Fruit fly (Drosophila melanogaster) whole organism, embryonic: ENCODE data around the gene dob.

Experiments
- ATbp ChIP-seq: fragments of 200-800 bp; sonication (Bioruptor generic); optimal IDR thresholded peaks from 2 replicates; lab custom pipeline; 2017; ENCODE audit warnings: missing biosample characterization, mild to moderate bottlenecking, missing genetic modification characterization, missing genetic modification reagents
- Antp ChIP-seq: fragments of 200-800 bp; sonication (Bioruptor generic); optimal IDR thresholded peaks from 3 replicates; lab custom pipeline; 2016; ENCODE audit warnings: missing biosample characterization, missing genetic modification characterization
- Bgb ChIP-seq: fragments of 200-800 bp; sonication (Bioruptor generic); IDR thresholded peaks from 2 replicates; pipeline ENCODE4 v1.3.6; 2022; ENCODE audit warnings: missing biosample characterization, missing genetic modification characterization; ENCODE audit not compliant: partially characterized antibody
- CG11247 ChIP-seq: fragments of 200-800 bp; sonication (Bioruptor generic); IDR thresholded peaks from 2 replicates; pipeline ENCODE4 v1.3.6; 2022; ENCODE audit warnings: missing biosample characterization, missing genetic modification characterization
- CG12769 ChIP-seq: fragments of 200-800 bp; sonication (Bioruptor generic); optimal IDR thresholded peaks from 2 replicates; lab custom pipeline; 2019; ENCODE audit warnings: missing biosample characterization, mild to moderate bottlenecking, missing genetic modification characterization, moderate library complexity
- CG13296 ChIP-seq: fragments of 200-800 bp; sonication (Bioruptor generic); optimal IDR thresholded peaks from 3 replicates; lab custom pipeline; 2018; ENCODE audit warnings: missing biosample characterization, mild to moderate bottlenecking, missing genetic modification characterization
- CG15269 ChIP-seq: fragments of 200-800 bp; sonication (Bioruptor generic); optimal IDR thresholded peaks from 2 replicates; lab custom pipeline; 2018; ENCODE audit warnings: missing biosample characterization, mild to moderate bottlenecking, missing genetic modification characterization, moderate library complexity
- CG15514 ChIP-seq: fragments of 200-800 bp; sonication (Bioruptor generic); optimal IDR thresholded peaks from 3 replicates; lab custom pipeline; 2017; ENCODE audit warnings: missing biosample characterization, missing genetic modification characterization, mild to moderate bottlenecking, moderate library complexity, missing genetic modification reagents
- CG18619 ChIP-seq: fragments of 200-800 bp; sonication (Bioruptor generic); optimal IDR thresholded peaks from 3 replicates; lab custom pipeline; 2017; ENCODE audit warnings: missing biosample characterization, mild to moderate bottlenecking, missing genetic modification characterization
- CG31388 ChIP-seq: fragments of 200-800 bp; sonication (Bioruptor generic); optimal IDR thresholded peaks from 2 replicates; lab custom pipeline; 2016; ENCODE audit warnings: missing biosample characterization, missing genetic modification characterization
- CG32532 ChIP-seq: fragments of 200-800 bp; sonication (Bioruptor generic); IDR thresholded peaks from 2 replicates; pipeline ENCODE4 v1.3.6; 2022; ENCODE audit warnings: missing biosample characterization, missing genetic modification characterization
- CG33557 ChIP-seq: fragments of 200-800 bp; sonication (Bioruptor generic); optimal IDR thresholded peaks from 2 replicates; lab custom pipeline; 2019; ENCODE audit warnings: missing biosample characterization, mild to moderate bottlenecking, missing genetic modification characterization, moderate library complexity
- CG34422 ChIP-seq: fragments of 200-800 bp; sonication (Bioruptor generic); IDR thresholded peaks from 3 replicates; pipeline ENCODE4 v1.3.6; 2022; ENCODE audit warnings: missing biosample characterization, missing genetic modification characterization
- CG4328 ChIP-seq: fragments of 200-800 bp; sonication (Bioruptor generic); optimal IDR thresholded peaks from 3 replicates; lab custom pipeline; 2017; ENCODE audit warnings: missing biosample characterization, missing genetic modification reagents, missing genetic modification characterization
- CG4730 ChIP-seq: fragments of 200-800 bp; sonication (Bioruptor generic); IDR thresholded peaks from 2 replicates; pipeline ENCODE4 v1.3.6; 2022; ENCODE audit warnings: missing biosample characterization, missing genetic modification characterization
- CG7357 ChIP-seq: fragments of 200-800 bp; sonication (Bioruptor generic); IDR thresholded peaks from 3 replicates; pipeline ENCODE4 v1.3.6; 2022; ENCODE audit warnings: missing biosample characterization, missing genetic modification characterization
- CG9215 ChIP-seq: fragments of 200-800 bp; sonication (Bioruptor generic); IDR thresholded peaks from 2 replicates; pipeline ENCODE4 v1.3.6; 2022; ENCODE audit warnings: missing biosample characterization, missing genetic modification characterization
- D19B ChIP-seq: fragments of 200-800 bp; sonication (Bioruptor generic); optimal IDR thresholded peaks from 2 replicates; lab custom pipeline; 2017; ENCODE audit warnings: missing biosample characterization, mild to moderate bottlenecking, missing genetic modification characterization
- Dip3 ChIP-seq: fragments of 200-800 bp; sonication (Bioruptor generic); optimal IDR thresholded peaks from 3 replicates; lab custom pipeline; 2016; ENCODE audit warnings: missing biosample characterization, missing genetic modification characterization
- Drgx ChIP-seq: fragments of 200-800 bp; sonication (Bioruptor generic); IDR thresholded peaks from 2 replicates; pipeline ENCODE4 v1.3.6; 2022; ENCODE audit warnings: missing biosample characterization, missing genetic modification characterization
- HHEX ChIP-seq: fragments of 200-800 bp; sonication (Bioruptor generic); optimal IDR thresholded peaks from 3 replicates; lab custom pipeline; 2017; ENCODE audit warnings: missing biosample characterization, mild to moderate bottlenecking, missing genetic modification characterization, missing genetic modification reagents
- HLHmδ ChIP-seq: fragments of 200-800 bp; sonication (Bioruptor generic); optimal IDR thresholded peaks from 2 replicates; lab custom pipeline; 2018; ENCODE audit warnings: missing biosample characterization, mild to moderate bottlenecking, missing genetic modification characterization, moderate library complexity
- Hmx ChIP-seq: fragments of 200-800 bp; sonication (Bioruptor generic); optimal IDR thresholded peaks from 2 replicates; lab custom pipeline; 2016; ENCODE audit warnings: missing biosample characterization, missing genetic modification characterization
- Hr3 ChIP-seq: fragments of 200-800 bp; sonication (Bioruptor generic); optimal IDR thresholded peaks from 3 replicates; lab custom pipeline; 2016; ENCODE audit warnings: missing biosample characterization, missing genetic modification characterization
- NFAT ChIP-seq: fragments of 200-800 bp; sonication (Bioruptor generic); IDR thresholded peaks from 2 replicates; pipeline ENCODE4 v1.3.6; 2022; ENCODE audit warnings: missing biosample characterization, missing genetic modification characterization
- Pdp1 ChIP-seq, 2 experiments: fragments of 200-800 bp; sonication (Bioruptor generic); optimal IDR thresholded peaks; 3 replicates each; lab custom pipeline; 2016; ENCODE audit warnings: missing biosample characterization in 2 of 2, missing genetic modification characterization in 2 of 2, mild to moderate bottlenecking in 1 of 2, moderate library complexity in 1 of 2
- Trl ChIP-seq, 3 experiments: fragments of >200 bp in 2 of 3; fragments of 200-800 bp in 1 of 3; sonication (Bioruptor generic) in 1 of 3; optimal IDR thresholded peaks; 2 replicates in 1 of 3; 3 replicates in 2 of 3; lab custom pipeline; 2016 to 2017; ENCODE audit warnings: missing biosample characterization in 1 of 3, missing genetic modification characterization in 1 of 3
- Vsx1 ChIP-seq: fragments of 200-800 bp; sonication (Bioruptor generic); optimal IDR thresholded peaks from 2 replicates; lab custom pipeline; 2017; ENCODE audit warnings: missing biosample characterization, mild to moderate bottlenecking, missing genetic modification characterization, missing genetic modification reagents
- Xrp1 ChIP-seq: fragments of 200-800 bp; sonication (Bioruptor generic); IDR thresholded peaks from 2 replicates; pipeline ENCODE4 v1.3.6; 2022; ENCODE audit warnings: missing biosample characterization, missing genetic modification characterization
- abd-A ChIP-seq: fragments of 200-800 bp; sonication (Bioruptor generic); optimal IDR thresholded peaks from 3 replicates; lab custom pipeline; 2019; ENCODE audit warnings: missing biosample characterization, mild to moderate bottlenecking, missing genetic modification characterization, moderate library complexity
- ac ChIP-seq: fragments of 200-800 bp; sonication (Bioruptor generic); optimal IDR thresholded peaks from 3 replicates; lab custom pipeline; 2017; ENCODE audit warnings: missing biosample characterization, mild to moderate bottlenecking, missing genetic modification characterization
- bbx ChIP-seq: fragments of 200-800 bp; sonication (Bioruptor generic); IDR thresholded peaks from 2 replicates; pipeline ENCODE4 v1.3.6; 2022; ENCODE audit warnings: missing biosample characterization, missing genetic modification characterization; ENCODE audit not compliant: partially characterized antibody
- ci ChIP-seq: fragments of 200-800 bp; sonication (Bioruptor generic); IDR thresholded peaks from 3 replicates; pipeline ENCODE4 v1.3.6; 2022; ENCODE audit warnings: missing biosample characterization, missing genetic modification characterization
- cwo ChIP-seq: fragments of 200-800 bp; sonication (Bioruptor generic); optimal IDR thresholded peaks from 3 replicates; lab custom pipeline; 2017; ENCODE audit warnings: missing biosample characterization, missing genetic modification characterization, mild to moderate bottlenecking, moderate library complexity, missing genetic modification reagents
- ems ChIP-seq: fragments of 200-800 bp; sonication (Bioruptor generic); optimal IDR thresholded peaks from 3 replicates; lab custom pipeline; 2016; ENCODE audit warnings: missing biosample characterization, missing genetic modification characterization
- ftz-f1 ChIP-seq: fragments of 200-800 bp; sonication (Bioruptor generic); optimal IDR thresholded peaks from 2 replicates; lab custom pipeline; 2016; ENCODE audit warnings: missing biosample characterization, missing genetic modification characterization
- grau ChIP-seq: fragments of 200-800 bp; optimal IDR thresholded peaks from 3 replicates; lab custom pipeline; 2019; ENCODE audit warnings: missing biosample characterization, mild to moderate bottlenecking, missing genetic modification characterization, moderate library complexity
- knrl ChIP-seq: fragments of 200-800 bp; sonication (Bioruptor generic); IDR thresholded peaks from 3 replicates; pipeline ENCODE4 v1.3.6; 2022; ENCODE audit warnings: missing biosample characterization, missing genetic modification characterization; ENCODE audit not compliant: partially characterized antibody
- lab ChIP-seq: fragments of 200-800 bp; sonication (Bioruptor generic); optimal IDR thresholded peaks from 3 replicates; lab custom pipeline; 2017; ENCODE audit warnings: missing biosample characterization, missing genetic modification characterization, mild to moderate bottlenecking, moderate library complexity, missing genetic modification reagents
- nom ChIP-seq: fragments of 200-800 bp; sonication (Bioruptor generic); optimal IDR thresholded peaks from 2 replicates; lab custom pipeline; 2017; ENCODE audit warnings: missing biosample characterization, missing genetic modification characterization, mild to moderate bottlenecking, moderate library complexity, missing genetic modification reagents
- oc ChIP-seq: fragments of 200-800 bp; sonication (Bioruptor generic); optimal IDR thresholded peaks from 2 replicates; lab custom pipeline; 2018; ENCODE audit warnings: missing biosample characterization, mild to moderate bottlenecking, missing genetic modification characterization, moderate library complexity
- pfk ChIP-seq: fragments of 200-800 bp; sonication (Bioruptor generic); optimal IDR thresholded peaks from 2 replicates; lab custom pipeline; 2018; ENCODE audit warnings: missing biosample characterization, mild to moderate bottlenecking, missing genetic modification characterization, moderate library complexity
- repo ChIP-seq: fragments of 200-800 bp; sonication (Bioruptor generic); optimal IDR thresholded peaks from 2 replicates; lab custom pipeline; 2016; ENCODE audit warnings: missing biosample characterization, missing genetic modification characterization
- sens ChIP-seq: fragments of 200-800 bp; sonication (Bioruptor generic); peaks from one replicate; lab custom pipeline; 2016; ENCODE audit warnings: missing biosample characterization, missing genetic modification characterization
- sug ChIP-seq: fragments of 200-800 bp; optimal IDR thresholded peaks from 2 replicates; lab custom pipeline; 2019; ENCODE audit warnings: missing biosample characterization, mild to moderate bottlenecking, missing genetic modification characterization, moderate library complexity
- zfh2 ChIP-seq: fragments of 200-800 bp; sonication (Bioruptor generic); optimal IDR thresholded peaks from 2 replicates; lab custom pipeline; 2016; ENCODE audit warnings: missing biosample characterization, missing genetic modification characterization

Gene dob

DNA sequence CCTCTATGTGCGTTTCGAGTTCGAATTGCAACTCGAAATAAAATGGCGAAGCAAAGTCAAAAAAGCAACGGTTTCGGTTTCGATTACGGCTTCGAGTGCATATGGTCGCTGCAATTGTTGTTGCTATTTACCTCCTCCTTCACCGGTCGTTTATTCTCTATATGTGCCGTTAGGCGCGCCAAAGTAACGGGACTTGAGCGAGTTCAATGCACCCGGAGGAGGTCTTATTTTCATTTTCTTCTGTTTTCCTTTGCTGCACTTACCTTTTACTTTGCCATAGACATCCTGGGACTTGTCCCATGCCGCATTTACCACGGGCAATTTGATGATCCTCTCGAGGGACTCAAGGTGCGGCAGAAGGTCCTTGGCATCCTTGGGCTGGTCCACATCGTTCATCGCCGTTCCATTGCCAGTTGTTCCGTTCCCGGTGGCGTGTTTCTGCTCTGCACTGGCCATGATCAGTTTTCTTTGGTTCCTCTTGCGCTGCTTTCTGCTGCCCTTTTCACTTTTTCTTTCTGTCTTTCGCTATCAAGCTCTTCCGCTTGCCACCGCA, 8.8 kb downstream of the dob start:
- no peak for TF ChIP-seq CG7357 (GFP tag; lab: Robert Waterston, UW)
- TF ChIP-seq Vsx1 (GFP tag; lab: Kevin White, UChicago) = no peak
- TF ChIP-seq pfk (GFP tag; lab: Kevin White, UChicago) = peak; percentile 84
- no peak for TF ChIP-seq Antp (GFP tag; lab: Kevin White, UChicago)

DNA sequence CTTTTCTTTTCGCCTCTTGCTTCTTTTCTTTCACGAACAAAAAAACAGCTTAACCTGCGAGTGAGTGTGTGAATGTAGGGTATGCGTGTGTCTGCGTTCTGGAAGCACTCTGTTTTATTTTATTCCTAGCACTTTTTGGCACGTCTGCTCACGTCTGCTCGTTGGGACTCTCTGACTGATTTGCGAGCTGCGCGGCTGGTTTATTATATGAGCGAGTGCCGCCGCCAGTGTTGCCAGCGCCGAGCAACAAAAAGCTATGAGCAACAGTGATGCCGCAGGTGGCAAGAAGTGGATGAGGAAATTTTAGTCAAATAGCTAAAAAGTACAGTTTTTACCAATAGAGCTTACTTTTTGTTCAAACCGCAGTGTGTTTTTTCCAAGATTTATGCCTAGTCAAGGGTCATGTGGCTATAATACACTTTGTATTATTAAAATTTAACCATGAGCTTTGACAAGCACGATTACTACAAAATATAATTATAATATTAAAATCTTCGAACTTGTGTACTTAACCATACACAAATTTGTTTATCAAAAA, 9.3 kb downstream of the dob start, which contains the start of gene Lsd-2:
Lsd-2 (minus strand) TSS at position 183 of the 538 bp plus-strand sequence.
- TF ChIP-seq ci (GFP tag; lab: Robert Waterston, UW) (peak; percentile 75), bbx (peak; percentile 60; the same call in 1 of the 2 replicates), CG15514 (GFP tag; lab: Kevin White, UChicago) (peak; percentile 47), knrl (no peak), CG33557 (GFP tag; lab: Kevin White, UChicago) (no peak), cwo (peak; percentile 1), Hr3 (GFP tag; lab: Kevin White, UChicago) (no peak), oc (peak; percentile 38), sug (tag; lab: Kevin White, UChicago) (peak; percentile 29), Dip3 (GFP tag; lab: Kevin White, UChicago) (peak; percentile 28), ems (GFP tag; lab: Kevin White, UChicago) (peak; percentile 37), NFAT (GFP tag; lab: Robert Waterston, UW) (peak; percentile 48; the same call in 1 of the 2 replicates), lab (GFP tag; lab: Kevin White, UChicago) (peak; percentile 63), CG34422 (GFP tag; lab: Robert Waterston, UW) (0 out of 3 replicates have a peak, but pooled peaks have one; percentile 47), ftz-f1 (GFP tag; lab: Kevin White, UChicago) (peak; percentile 27), CG13296 (GFP tag; lab: Kevin White, UChicago) (no peak), grau (tag; lab: Kevin White, UChicago) (peak; percentile 33), HHEX (peak; percentile 24), CG31388 (GFP tag; lab: Kevin White, UChicago) (no peak), Pdp1 (GFP tag; optimal IDR thresholded peaks at IDR 0.05; lab: Kevin White, UChicago) (peak in 1 of 2 experiments; percentile 44), ATbp (GFP tag; lab: Kevin White, UChicago) (no peak), HLHmδ (no peak), Bgb (GFP tag; lab: Robert Waterston, UW) (peak; percentile 49; the same call in 1 of the 2 replicates), nom (peak; percentile 75), zfh2 (no peak), CG11247 (0 out of 2 replicates have a peak, but pooled peaks have one; percentile 37), CG4730 (GFP tag; lab: Robert Waterston, UW) (no peak), sens (peak; percentile 77), Xrp1 (GFP tag; lab: Robert Waterston, UW) (peak; percentile 12; the same call in 1 of the 2 replicates), Hmx (GFP tag; lab: Kevin White, UChicago) (no peak), repo (peak; percentile 9), Drgx (GFP tag; lab: Robert Waterston, UW) (peak; percentile 44; the same call in 1 of the 2 replicates), Trl (optimal IDR thresholded peaks at IDR 0.05; lab: Kevin White, UChicago) (no peak), Trl (GFP tag; optimal IDR thresholded peaks at IDR 0.05; lab: Kevin White, UChicago) (peak; percentile 30), CG4328 (peak; percentile 39), CG15269 (peak; percentile 31), CG32532 (GFP tag; lab: Robert Waterston, UW) (peak; percentile 35; the same call in 1 of the 2 replicates), CG9215 (GFP tag; lab: Robert Waterston, UW) (peak; percentile 80), ac (GFP tag; lab: Kevin White, UChicago) (no peak), abd-A (peak; percentile 23), CG12769 (tag; lab: Kevin White, UChicago) (peak; percentile 74), D19B (peak; percentile 45), CG18619 (GFP tag; lab: Kevin White, UChicago) (peak; percentile 24)
